Fruit fly (Drosophila melanogaster): ENCODE measurements around the gene Saf6.

Saf6 gene

DNA sequence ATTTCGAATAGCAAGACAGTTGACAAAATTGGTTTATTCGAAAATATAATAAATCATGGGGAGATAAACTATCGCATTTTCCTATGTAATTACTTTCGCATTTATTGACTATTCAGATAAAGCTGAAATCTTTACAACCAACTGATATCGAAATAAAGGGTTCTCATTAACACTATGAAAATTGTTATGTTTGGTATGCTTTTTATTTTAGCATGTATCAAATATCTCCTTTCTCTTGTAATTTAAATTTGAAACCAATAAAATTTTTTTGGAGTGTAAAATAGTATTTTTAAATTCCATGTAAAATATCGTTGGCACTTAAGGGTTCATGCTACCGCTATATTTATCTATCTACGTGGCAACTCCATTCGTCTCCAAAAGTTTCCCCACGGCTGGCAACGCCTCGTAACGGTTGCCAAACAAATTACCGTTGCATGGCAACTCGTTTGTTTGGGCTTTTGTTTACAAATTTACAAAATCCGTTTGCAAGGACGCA is 39.4 kb upstream of the Saf6 start, which contains the start of gene CG13949 (continued):
- TF ChIP-seq Fer1 (GFP tag; optimal IDR thresholded peaks at IDR 0.05) (peak; percentile 55), CG32767 (GFP tag; IDR thresholded peaks at IDR 0.05) (no peak), CG18599 (GFP tag; optimal IDR thresholded peaks at IDR 0.05) (peak; percentile 70), sna (GFP tag; IDR thresholded peaks at IDR 0.05; ENCODE audit: partially characterized antibody) (no peak), CG16779 (GFP tag; IDR thresholded peaks at IDR 0.05) (peak; percentile 68; the same call in 1 of the 2 replicates), CG6765 (GFP tag; optimal IDR thresholded peaks at IDR 0.05) (peak; percentile 12), CG6175 (GFP tag; IDR thresholded peaks at IDR 0.05) (no peak; the same call in 2 of the 3 replicates), E2f1 (GFP tag; IDR thresholded peaks at IDR 0.05) (peak; percentile 75), nerfin-2 (GFP tag; IDR thresholded peaks at IDR 0.05; ENCODE audit: partially characterized antibody) (no peak), vnd (GFP tag; IDR thresholded peaks at IDR 0.05; ENCODE audit: partially characterized antibody) (no peak), CG14710 (tag; optimal IDR thresholded peaks at IDR 0.05) (peak; percentile 55), az2 (GFP tag; optimal IDR thresholded peaks at IDR 0.05) (peak; percentile 56), Asciz (GFP tag; optimal IDR thresholded peaks at IDR 0.05) (peak; percentile 32), tgo (GFP tag; IDR thresholded peaks at IDR 0.05) (peak; percentile 70), CG4404 (GFP tag; IDR thresholded peaks at IDR 0.05) (0 out of 2 replicates have a peak, but pooled peaks have one; percentile 24), zfh2 (GFP tag; optimal IDR thresholded peaks at IDR 0.05) (peak; percentile 57), CG6272 (GFP tag; IDR thresholded peaks at IDR 0.05) (peak; percentile 72), CG2129 (GFP tag; IDR thresholded peaks at IDR 0.05; ENCODE audit: partially characterized antibody) (peak; percentile 26; the same call in 1 of the 2 replicates), unc-4 (GFP tag; IDR thresholded peaks at IDR 0.05; ENCODE audit: partially characterized antibody) (peak; percentile 44; the same call in 1 of the 2 replicates), CG18011 (GFP tag; optimal IDR thresholded peaks at IDR 0.05) (peak; percentile 35), h (optimal IDR thresholded peaks at IDR 0.05) (no peak), bigmax (GFP tag; optimal IDR thresholded peaks at IDR 0.05) (no peak), Neu2 (GFP tag; optimal IDR thresholded peaks at IDR 0.05; ENCODE audit: borderline replicate concordance) (no peak), B-H1 (GFP tag; IDR thresholded peaks at IDR 0.05) (peak; percentile 73), CG9876 (GFP tag; optimal IDR thresholded peaks at IDR 0.05) (peak; percentile 17), pan (optimal IDR thresholded peaks at IDR 0.05) (no peak), pan (GFP tag; optimal IDR thresholded peaks at IDR 0.05 in 1 of 2, IDR thresholded peaks at IDR 0.05 in 1 of 2) (peak in 1 of 2 experiments; percentile 83), ttk (GFP tag; IDR thresholded peaks at IDR 0.05) (peak; percentile 80), otp (GFP tag; IDR thresholded peaks at IDR 0.05) (no peak), toy (GFP tag; IDR thresholded peaks at IDR 0.05) (peak; percentile 20; the same call in 1 of the 2 replicates), CrebB (tag; optimal IDR thresholded peaks at IDR 0.05) (peak; percentile 50), CG17186 (GFP tag; optimal IDR thresholded peaks at IDR 0.05) (no peak), NC2β (GFP tag; optimal IDR thresholded peaks at IDR 0.05) (peak; percentile 41), aop (GFP tag; IDR thresholded peaks at IDR 0.05) (no peak), ash1 (GFP tag; optimal IDR thresholded peaks at IDR 0.05) (no peak), trh (GFP tag; optimal IDR thresholded peaks at IDR 0.05) (no peak), sens (GFP tag) (peak; percentile 94), Xrp1 (GFP tag; IDR thresholded peaks at IDR 0.05) (peak; percentile 83), peb (GFP tag; IDR thresholded peaks at IDR 0.05) (peak; percentile 32; the same call in 1 of the 2 replicates), CG8944 (GFP tag; optimal IDR thresholded peaks at IDR 0.05) (peak; percentile 31), Lhr (GFP tag; optimal IDR thresholded peaks at IDR 0.05) (peak; percentile 98), hb (GFP tag; IDR thresholded peaks at IDR 0.05; ENCODE audit: partially characterized antibody) (no peak), CG30020 (tag; optimal IDR thresholded peaks at IDR 0.05) (peak; percentile 23), CHES-1-like (GFP tag; optimal IDR thresholded peaks at IDR 0.05) (peak; percentile 33), fd102C (GFP tag; optimal IDR thresholded peaks at IDR 0.05) (no peak), CG2712 (tag; optimal IDR thresholded peaks at IDR 0.05) (peak; percentile 70), CG10147 (GFP tag; optimal IDR thresholded peaks at IDR 0.05) (peak; percentile 44), en (GFP tag; optimal IDR thresholded peaks at IDR 0.05) (peak; percentile 42), CG15479 (GFP tag; optimal IDR thresholded peaks at IDR 0.05) (no peak), nerfin-1 (tag; optimal IDR thresholded peaks at IDR 0.05) (peak; percentile 43)
